Fruit fly (Drosophila melanogaster): ENCODE results near the gene CG17350.

CG17350 gene

dm6 chr2L:19361632-19362142, 19.0 kb upstream of the CG17350 start:
- TF ChIP-seq Sp1 (GFP tag; optimal IDR thresholded peaks at IDR 0.05) (peak; percentile 80), psq (GFP tag; optimal IDR thresholded peaks at IDR 0.05) (peak; percentile 89), fru (GFP tag; optimal IDR thresholded peaks at IDR 0.05) (peak; percentile 79), CG32264 (GFP tag; optimal IDR thresholded peaks at IDR 0.05) (peak; percentile 5), jim (GFP tag; optimal IDR thresholded peaks at IDR 0.05) (no peak), Jra (GFP tag; optimal IDR thresholded peaks at IDR 0.05) (no peak), Rel (GFP tag; optimal IDR thresholded peaks at IDR 0.05) (no peak), Rel (tag; optimal IDR thresholded peaks at IDR 0.05) (peak; percentile 26), usp (GFP tag; optimal IDR thresholded peaks at IDR 0.05) (no peak), Abd-B (GFP tag; optimal IDR thresholded peaks at IDR 0.05) (no peak), sv (GFP tag; optimal IDR thresholded peaks at IDR 0.05) (no peak), Vsx2 (GFP tag; optimal IDR thresholded peaks at IDR 0.05; ENCODE audit: partially characterized antibody) (no peak), brk (GFP tag; optimal IDR thresholded peaks at IDR 0.05) (peak; percentile 40), Mio (GFP tag; optimal IDR thresholded peaks at IDR 0.05) (no peak), CrebA (GFP tag; optimal IDR thresholded peaks at IDR 0.05; ENCODE audit: borderline replicate concordance) (no peak), Myc (optimal IDR thresholded peaks at IDR 0.05) (no peak), OdsH (GFP tag; optimal IDR thresholded peaks at IDR 0.05) (peak; percentile 68), dl (GFP tag; optimal IDR thresholded peaks at IDR 0.05; ENCODE audit: insufficient read depth in 1 of 2, partially characterized antibody in 2 of 2) (peak in 1 of 2 experiments; percentile 38), sage (GFP tag; optimal IDR thresholded peaks at IDR 0.05) (no peak), ey (GFP tag; optimal IDR thresholded peaks at IDR 0.05) (peak; percentile 65), h (GFP tag; optimal IDR thresholded peaks at IDR 0.05) (peak; percentile 77), woc (GFP tag; optimal IDR thresholded peaks at IDR 0.05) (peak; percentile 70), dmrt93B (GFP tag; optimal IDR thresholded peaks at IDR 0.05) (peak; percentile 48), HLH106 (tag; optimal IDR thresholded peaks at IDR 0.05) (peak; percentile 84), dsf (GFP tag; optimal IDR thresholded peaks at IDR 0.05; ENCODE audit: borderline replicate concordance) (no peak), foxo (GFP tag; optimal IDR thresholded peaks at IDR 0.05) (peak in 1 of 2 experiments; percentile 79), Dfd (GFP tag; optimal IDR thresholded peaks at IDR 0.05) (no peak), tai (GFP tag; optimal IDR thresholded peaks at IDR 0.05) (peak; percentile 29), CG9705 (GFP tag; optimal IDR thresholded peaks at IDR 0.05) (peak; percentile 58), Hr78 (GFP tag; optimal IDR thresholded peaks at IDR 0.05) (no peak), br (GFP tag; optimal IDR thresholded peaks at IDR 0.05) (peak; percentile 56), N (GFP tag; optimal IDR thresholded peaks at IDR 0.05) (no peak), lola (GFP tag; optimal IDR thresholded peaks at IDR 0.05) (no peak), Hr83 (GFP tag; optimal IDR thresholded peaks at IDR 0.05; ENCODE audit: poor library complexity, severe bottlenecking) (no peak), Hnf4 (GFP tag; optimal IDR thresholded peaks at IDR 0.05) (peak; percentile 3), rgr (GFP tag; optimal IDR thresholded peaks at IDR 0.05) (peak; percentile 69), Dif (GFP tag; optimal IDR thresholded peaks at IDR 0.05; ENCODE audit: partially characterized antibody) (no peak), pan (optimal IDR thresholded peaks at IDR 0.05) (no peak), GATAd (GFP tag; optimal IDR thresholded peaks at IDR 0.05) (no peak)

dm6 chr2L:19362734-19363363, 17.9 kb upstream of the CG17350 start, which contains the start of gene dnt:
Gene dnt, minus strand, starts transcription at chr2L:19363227.
- TF ChIP-seq psq (GFP tag; optimal IDR thresholded peaks at IDR 0.05): peak; percentile 98
- TF ChIP-seq dmrt93B (GFP tag; optimal IDR thresholded peaks at IDR 0.05): no peak

- TF ChIP-seq Myc (optimal IDR thresholded peaks at IDR 0.05): peak; percentile 93
- TF ChIP-seq dmrt93B (GFP tag; optimal IDR thresholded peaks at IDR 0.05): no peak
- TF ChIP-seq HLH106 (tag; optimal IDR thresholded peaks at IDR 0.05): peak; percentile 14
- no peak for TF ChIP-seq lola (GFP tag; optimal IDR thresholded peaks at IDR 0.05)
- no peak for TF ChIP-seq Dfd (GFP tag; optimal IDR thresholded peaks at IDR 0.05)
- no peak for TF ChIP-seq ey (GFP tag; optimal IDR thresholded peaks at IDR 0.05)
- TF ChIP-seq foxo (GFP tag; optimal IDR thresholded peaks at IDR 0.05): peak in 1 of 2 experiments; percentile 6
- no peak for TF ChIP-seq sage (GFP tag; optimal IDR thresholded peaks at IDR 0.05)
- TF ChIP-seq Sp1 (GFP tag; optimal IDR thresholded peaks at IDR 0.05): no peak
- peak; percentile 36 for TF ChIP-seq woc (GFP tag; optimal IDR thresholded peaks at IDR 0.05)
- TF ChIP-seq Hnf4 (GFP tag; optimal IDR thresholded peaks at IDR 0.05): no peak
- no peak for TF ChIP-seq Dif (GFP tag; optimal IDR thresholded peaks at IDR 0.05; ENCODE audit: partially characterized antibody)
- TF ChIP-seq h (GFP tag; optimal IDR thresholded peaks at IDR 0.05): peak; percentile 2
Measured at dm6 chr2L:19363530-19363929, 17.2 kb upstream of the CG17350 start.

Measured in whole organism, wandering third instar larva.